Worm (Caenorhabditis elegans): ENCODE results near the gene clec-262.

DNA sequence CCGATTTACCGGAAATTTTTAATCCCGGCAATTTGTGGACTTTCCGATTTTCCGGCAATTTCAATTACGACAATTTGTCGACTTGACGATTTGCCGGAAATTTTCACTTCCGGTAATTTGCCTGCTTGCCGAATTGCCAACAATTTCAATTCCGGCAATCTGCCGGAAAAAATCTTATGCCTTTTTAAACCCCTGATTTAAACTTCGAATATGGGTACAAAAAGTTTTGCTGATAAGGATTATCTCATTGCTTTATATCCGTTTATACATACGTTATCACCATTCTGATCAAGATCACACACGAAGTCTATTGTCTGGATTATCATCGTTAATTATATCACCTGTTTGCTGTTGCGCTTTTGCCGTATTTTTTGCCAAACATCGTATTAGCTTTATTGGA lies 44.9 kb downstream of the clec-262 start, which contains the start of gene grd-11:
- no peak for TF ChIP-seq ztf-23 (GFP tag; IDR thresholded peaks at IDR 0.05)
- no peak for TF ChIP-seq cog-1 (tag; optimal IDR thresholded peaks at IDR 0.05)
- no peak for TF ChIP-seq T22C8.4 (GFP tag; IDR thresholded peaks at IDR 0.05)
- TF ChIP-seq tab-1 (GFP tag; IDR thresholded peaks at IDR 0.05), result no peak
- TF ChIP-seq flt-1 (GFP tag; IDR thresholded peaks at IDR 0.05), result no peak
- TF ChIP-seq klf-2 (GFP tag; conservative IDR thresholded peaks at IDR 0.05), result no peak
- TF ChIP-seq med-1 (GFP tag; optimal IDR thresholded peaks at IDR 0.05; ENCODE audit: insufficient read depth), result no peak
- no peak for TF ChIP-seq ref-1 (GFP tag; conservative IDR thresholded peaks at IDR 0.05)
- TF ChIP-seq ztf-29 (GFP tag; IDR thresholded peaks at IDR 0.05), result no peak
